Fruit fly (Drosophila melanogaster): ENCODE measurements around the gene jumu.

Gene jumu

DNA sequence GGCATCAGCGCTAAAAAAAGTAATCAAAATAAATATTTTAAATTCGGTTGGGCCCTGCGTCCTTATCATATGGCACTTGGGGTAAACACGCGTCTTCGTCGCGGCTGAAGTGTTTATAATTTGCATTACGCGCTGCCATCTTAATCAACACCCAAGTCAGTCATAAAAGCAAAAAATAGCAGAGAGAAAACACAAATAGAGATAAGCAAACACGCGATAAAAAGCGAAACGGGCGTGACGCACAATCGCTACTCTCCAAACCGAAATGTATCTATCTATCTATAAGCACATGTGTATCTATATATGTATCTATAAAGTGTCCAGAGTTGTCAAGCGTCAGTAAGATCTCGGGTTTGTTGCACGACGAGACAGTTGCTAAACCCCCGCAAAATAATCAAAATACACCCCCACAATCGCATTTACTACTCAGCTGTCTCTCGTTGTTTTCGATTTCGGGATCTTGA lies 41.0 kb downstream of the jumu start (continued):
- no peak for TF ChIP-seq CG6854 (GFP tag; optimal IDR thresholded peaks at IDR 0.05)
- peak; percentile 3 for TF ChIP-seq CG12769 (tag; optimal IDR thresholded peaks at IDR 0.05)
- no peak for TF ChIP-seq pita (GFP tag; optimal IDR thresholded peaks at IDR 0.05)
- TF ChIP-seq Doc2 (GFP tag; IDR thresholded peaks at IDR 0.05), result no peak
- peak; percentile 65 for TF ChIP-seq HHEX (GFP tag; optimal IDR thresholded peaks at IDR 0.05)
- TF ChIP-seq CG17359 (tag; optimal IDR thresholded peaks at IDR 0.05), result peak; percentile 48
- TF ChIP-seq CG15479 (GFP tag; optimal IDR thresholded peaks at IDR 0.05), result peak; percentile 6
- peak; percentile 26 for TF ChIP-seq fd64A (GFP tag; optimal IDR thresholded peaks at IDR 0.05)
- peak; percentile 49 for TF ChIP-seq caup (GFP tag; optimal IDR thresholded peaks at IDR 0.05; ENCODE audit: severe bottlenecking)
- TF ChIP-seq E2f1 (GFP tag; IDR thresholded peaks at IDR 0.05), result no peak
- TF ChIP-seq HLH3B (GFP tag; IDR thresholded peaks at IDR 0.05), result no peak
- no peak for TF ChIP-seq dati (GFP tag; IDR thresholded peaks at IDR 0.05)
- TF ChIP-seq Sin3A (optimal IDR thresholded peaks at IDR 0.05), result no peak
- no peak for TF ChIP-seq CG34422 (GFP tag; IDR thresholded peaks at IDR 0.05)
- TF ChIP-seq Ets65A (GFP tag), result no peak
- peak; percentile 66 for TF ChIP-seq CG2678 (tag; optimal IDR thresholded peaks at IDR 0.05)
- TF ChIP-seq BtbVII (GFP tag; optimal IDR thresholded peaks at IDR 0.05), result peak; percentile 46
- peak; percentile 43 for TF ChIP-seq Asciz (GFP tag; optimal IDR thresholded peaks at IDR 0.05)
- TF ChIP-seq CG12104 (GFP tag; optimal IDR thresholded peaks at IDR 0.05), result peak; percentile 7
- peak; percentile 98 for TF ChIP-seq cwo (GFP tag; optimal IDR thresholded peaks at IDR 0.05)
- peak; percentile 69 for TF ChIP-seq sug (tag; optimal IDR thresholded peaks at IDR 0.05)
- TF ChIP-seq h (optimal IDR thresholded peaks at IDR 0.05), result no peak
- TF ChIP-seq CHES-1-like (GFP tag; optimal IDR thresholded peaks at IDR 0.05), result no peak
- peak; percentile 23 for TF ChIP-seq Hand (GFP tag; optimal IDR thresholded peaks at IDR 0.05)
- TF ChIP-seq CG4404 (GFP tag; IDR thresholded peaks at IDR 0.05), result no peak
- no peak for TF ChIP-seq seq (GFP tag; IDR thresholded peaks at IDR 0.05)
- TF ChIP-seq nom (GFP tag; optimal IDR thresholded peaks at IDR 0.05), result peak; percentile 35
- no peak for TF ChIP-seq grau (tag; optimal IDR thresholded peaks at IDR 0.05)
- TF ChIP-seq Rfx (GFP tag; IDR thresholded peaks at IDR 0.05), result peak; percentile 42; the same call in 1 of the 2 replicates
- TF ChIP-seq rib (GFP tag; IDR thresholded peaks at IDR 0.05), result 0 out of 2 replicates have a peak, but pooled peaks have one; percentile 31
- TF ChIP-seq CG3995 (GFP tag; optimal IDR thresholded peaks at IDR 0.05), result no peak
- no peak for TF ChIP-seq CG8089 (GFP tag; optimal IDR thresholded peaks at IDR 0.05)
- no peak for TF ChIP-seq tx (GFP tag; optimal IDR thresholded peaks at IDR 0.05)
- TF ChIP-seq CG11247 (GFP tag; IDR thresholded peaks at IDR 0.05), result no peak
- no peak for TF ChIP-seq CG17802 (tag; optimal IDR thresholded peaks at IDR 0.05)
- no peak for TF ChIP-seq ci (GFP tag; IDR thresholded peaks at IDR 0.05)
- no peak for TF ChIP-seq CG2129 (GFP tag; IDR thresholded peaks at IDR 0.05; ENCODE audit: partially characterized antibody)
- TF ChIP-seq btn (GFP tag; optimal IDR thresholded peaks at IDR 0.05), result no peak
- TF ChIP-seq so (GFP tag; IDR thresholded peaks at IDR 0.05), result no peak
- no peak for TF ChIP-seq tap (tag; optimal IDR thresholded peaks at IDR 0.05)
- no peak for TF ChIP-seq CG32772 (GFP tag; IDR thresholded peaks at IDR 0.05)
- TF ChIP-seq C15 (GFP tag; IDR thresholded peaks at IDR 0.05), result no peak
- no peak for TF ChIP-seq psq (GFP tag; optimal IDR thresholded peaks at IDR 0.05)
- no peak for TF ChIP-seq TFAM (GFP tag; optimal IDR thresholded peaks at IDR 0.05)
- no peak for TF ChIP-seq Sox100B (GFP tag; optimal IDR thresholded peaks at IDR 0.05)
- peak; percentile 72 for TF ChIP-seq CG13296 (GFP tag; optimal IDR thresholded peaks at IDR 0.05)
- TF ChIP-seq CG32767 (GFP tag; IDR thresholded peaks at IDR 0.05), result peak; percentile 33; the same call in 1 of the 2 replicates
- peak in 1 of 2 experiments; percentile 21 for TF ChIP-seq Eip74EF (GFP tag; optimal IDR thresholded peaks at IDR 0.05)
- no peak for TF ChIP-seq CG3281 (GFP tag; optimal IDR thresholded peaks at IDR 0.05)
- no peak for TF ChIP-seq CG6683 (GFP tag; optimal IDR thresholded peaks at IDR 0.05)
- peak; percentile 25 for TF ChIP-seq ATbp (GFP tag; optimal IDR thresholded peaks at IDR 0.05)
- peak; percentile 23 for TF ChIP-seq ash1 (GFP tag; optimal IDR thresholded peaks at IDR 0.05)
